Fruit fly (Drosophila melanogaster): ENCODE measurements around the gene Or65b.

The Or65b gene

dm6 chr3L:6357152-6357551 lies 31.7 kb downstream of the Or65b start (continued):
- no peak for TF ChIP-seq net (GFP tag; optimal IDR thresholded peaks at IDR 0.05)
- TF ChIP-seq CG11902 (GFP tag; optimal IDR thresholded peaks at IDR 0.05), result no peak
- no peak for TF ChIP-seq Sox14 (GFP tag; optimal IDR thresholded peaks at IDR 0.05)
- no peak for TF ChIP-seq dac (GFP tag; optimal IDR thresholded peaks at IDR 0.05)
- TF ChIP-seq Eip75B (GFP tag; optimal IDR thresholded peaks at IDR 0.05), result no peak
- no peak for TF ChIP-seq fd59A (GFP tag; optimal IDR thresholded peaks at IDR 0.05)
- TF ChIP-seq CG3919 (GFP tag; optimal IDR thresholded peaks at IDR 0.05), result no peak
- TF ChIP-seq acj6 (GFP tag; optimal IDR thresholded peaks at IDR 0.05), result peak; percentile 6
- TF ChIP-seq CG11762 (GFP tag; optimal IDR thresholded peaks at IDR 0.05; ENCODE audit: insufficient read depth), result no peak
- TF ChIP-seq Eip93F (GFP tag; optimal IDR thresholded peaks at IDR 0.05), result no peak
- no peak for TF ChIP-seq CG9139 (GFP tag; optimal IDR thresholded peaks at IDR 0.05)
- TF ChIP-seq OdsH (GFP tag; optimal IDR thresholded peaks at IDR 0.05), result no peak
- peak; percentile 54 for TF ChIP-seq Eip78C (GFP tag)
- no peak for TF ChIP-seq vri (GFP tag; optimal IDR thresholded peaks at IDR 0.05)
- TF ChIP-seq CG6276 (GFP tag; optimal IDR thresholded peaks at IDR 0.05), result no peak
- no peak for TF ChIP-seq CG11294 (GFP tag; IDR thresholded peaks at IDR 0.05)
- TF ChIP-seq fkh (GFP tag; optimal IDR thresholded peaks at IDR 0.05), result no peak
- TF ChIP-seq Hr4 (GFP tag; optimal IDR thresholded peaks at IDR 0.05), result no peak
- no peak for TF ChIP-seq Sox102F (GFP tag; optimal IDR thresholded peaks at IDR 0.05)
- no peak for TF ChIP-seq CG8119 (GFP tag; IDR thresholded peaks at IDR 0.05)
- no peak for TF ChIP-seq CG16779 (tag; optimal IDR thresholded peaks at IDR 0.05)
- no peak for TF ChIP-seq dsx (GFP tag; optimal IDR thresholded peaks at IDR 0.05; ENCODE audit: poor library complexity, severe bottlenecking)
- no peak for TF ChIP-seq Ets21C (GFP tag; optimal IDR thresholded peaks at IDR 0.05)
- TF ChIP-seq CG1621 (tag; optimal IDR thresholded peaks at IDR 0.05), result no peak
- TF ChIP-seq pdm3 (GFP tag; optimal IDR thresholded peaks at IDR 0.05), result no peak
- TF ChIP-seq topi (GFP tag; optimal IDR thresholded peaks at IDR 0.05), result peak; percentile 26
- no peak for TF ChIP-seq CG15336 (GFP tag; IDR thresholded peaks at IDR 0.05)
- TF ChIP-seq CG8319 (GFP tag; optimal IDR thresholded peaks at IDR 0.05), result no peak
- TF ChIP-seq esn (GFP tag; optimal IDR thresholded peaks at IDR 0.05), result peak; percentile 37

dm6 chr3L:6358501-6358900 lies 33.1 kb downstream of the Or65b start:
- TF ChIP-seq vri (GFP tag; optimal IDR thresholded peaks at IDR 0.05) (peak; percentile 46), CG7368 (GFP tag; optimal IDR thresholded peaks at IDR 0.05) (peak; percentile 23), CG9139 (GFP tag; optimal IDR thresholded peaks at IDR 0.05) (peak; percentile 67), Eip93F (GFP tag; optimal IDR thresholded peaks at IDR 0.05) (no peak), CG10631 (GFP tag; optimal IDR thresholded peaks at IDR 0.05) (peak; percentile 82), svp (GFP tag) (peak; percentile 87), CG34406 (GFP tag; optimal IDR thresholded peaks at IDR 0.05) (peak; percentile 67), CG4318 (GFP tag; optimal IDR thresholded peaks at IDR 0.05) (peak; percentile 43), Gug (GFP tag; IDR thresholded peaks at IDR 0.05) (peak; percentile 44; the same call in 1 of the 2 replicates), dac (GFP tag; optimal IDR thresholded peaks at IDR 0.05) (no peak), Sox102F (GFP tag; optimal IDR thresholded peaks at IDR 0.05) (peak; percentile 57), CG1621 (tag; optimal IDR thresholded peaks at IDR 0.05) (peak; percentile 80), spab (GFP tag; optimal IDR thresholded peaks at IDR 0.05) (peak; percentile 75), CG31627 (GFP tag; optimal IDR thresholded peaks at IDR 0.05) (peak; percentile 45), acj6 (GFP tag; optimal IDR thresholded peaks at IDR 0.05) (peak; percentile 78), topi (GFP tag; optimal IDR thresholded peaks at IDR 0.05) (peak; percentile 53), Hr38 (GFP tag; optimal IDR thresholded peaks at IDR 0.05) (no peak), CG15336 (GFP tag; IDR thresholded peaks at IDR 0.05) (peak; percentile 79), CG3032 (tag; optimal IDR thresholded peaks at IDR 0.05) (peak; percentile 84), Met (GFP tag; optimal IDR thresholded peaks at IDR 0.05) (peak; percentile 69), Lpt (GFP tag; optimal IDR thresholded peaks at IDR 0.05) (peak; percentile 44), CG6854 (GFP tag; optimal IDR thresholded peaks at IDR 0.05) (no peak), fd85E (GFP tag; optimal IDR thresholded peaks at IDR 0.05) (no peak), CG32006 (GFP tag; optimal IDR thresholded peaks at IDR 0.05) (peak; percentile 67), CG11762 (GFP tag; optimal IDR thresholded peaks at IDR 0.05; ENCODE audit: insufficient read depth) (peak; percentile 55), Eip75B (GFP tag; optimal IDR thresholded peaks at IDR 0.05) (peak; percentile 57), CG6808 (GFP tag; optimal IDR thresholded peaks at IDR 0.05) (peak; percentile 54), CG16779 (tag; optimal IDR thresholded peaks at IDR 0.05) (peak; percentile 40), esn (GFP tag; optimal IDR thresholded peaks at IDR 0.05) (peak; percentile 69), net (GFP tag; optimal IDR thresholded peaks at IDR 0.05) (peak; percentile 62), ss (GFP tag; optimal IDR thresholded peaks at IDR 0.05) (peak; percentile 77 to 84), Blimp-1 (GFP tag; optimal IDR thresholded peaks at IDR 0.05) (peak; percentile 2), Hr4 (GFP tag; optimal IDR thresholded peaks at IDR 0.05) (peak; percentile 51), pdm3 (GFP tag; optimal IDR thresholded peaks at IDR 0.05) (peak; percentile 64), CG11294 (GFP tag; IDR thresholded peaks at IDR 0.05) (no peak), lz (GFP tag; optimal IDR thresholded peaks at IDR 0.05) (peak; percentile 59), dsx (GFP tag; optimal IDR thresholded peaks at IDR 0.05; ENCODE audit: poor library complexity, severe bottlenecking) (peak; percentile 84)
